Worm (Caenorhabditis elegans) whole organism, early embryonic: ENCODE measurements around the gene F12E12.2.

Experiments used
- B0310.2 ChIP-seq: sonication (generic microtip); optimal IDR thresholded peaks from 2 replicates; lab custom pipeline; 2016; ENCODE audit warnings: mild to moderate bottlenecking, missing genetic modification characterization, missing compliant biosample characterization
- F13C5.2 ChIP-seq: sonication (generic microtip); optimal IDR thresholded peaks from 2 replicates; lab custom pipeline; 2017; ENCODE audit warnings: mild to moderate bottlenecking, missing genetic modification characterization, inconsistent platforms, missing compliant biosample characterization
- aly-1 ChIP-seq: sonication (generic microtip); optimal IDR thresholded peaks from 2 replicates; lab custom pipeline; 2016; ENCODE audit warnings: missing genetic modification characterization, missing compliant biosample characterization
- ama-1 ChIP-seq: fragments of 150-350 bp; optimal IDR thresholded peaks from 2 replicates; lab custom pipeline; 2014
- hmbx-1 ChIP-seq: sonication (generic microtip); optimal IDR thresholded peaks from 2 replicates; lab custom pipeline; 2016; ENCODE audit warnings: mild to moderate bottlenecking, missing genetic modification characterization, missing compliant biosample characterization
- pes-1 ChIP-seq: fragments of 200-800 bp; sonication (Bioruptor generic); IDR thresholded peaks from 2 replicates; pipeline ENCODE4 v1.3.6; 2022; ENCODE audit warnings: missing genetic modification reagents, missing genetic modification characterization, missing compliant biosample characterization

DNA sequence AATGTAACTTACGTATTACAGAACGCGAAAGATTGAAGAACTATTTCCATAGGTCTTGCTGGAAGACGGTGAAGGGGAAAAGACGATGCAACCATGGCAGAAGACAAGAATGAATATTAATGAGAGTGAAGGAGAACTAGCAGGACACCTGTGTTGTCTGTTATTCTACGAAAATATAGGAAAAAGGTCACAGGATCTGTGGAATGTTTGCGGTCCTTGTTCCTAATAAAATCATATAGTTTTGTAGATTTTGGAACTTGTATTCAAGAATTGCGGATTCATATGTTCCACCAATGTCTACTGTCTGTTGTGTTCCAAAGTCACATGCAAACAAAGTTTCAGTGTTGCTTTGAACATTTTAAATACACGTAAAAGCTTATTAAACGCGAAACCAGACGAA lies 12.4 kb downstream of the F12E12.2 start, which contains the start of gene sdz-11:
- TF ChIP-seq ama-1, result no peak
- no peak for TF ChIP-seq F13C5.2 (tag; lab: Kevin White, UChicago)
- TF ChIP-seq hmbx-1 (tag; lab: Kevin White, UChicago), result no peak
- TF ChIP-seq B0310.2 (tag; lab: Kevin White, UChicago), result no peak
- TF ChIP-seq aly-1 (tag; lab: Kevin White, UChicago), result no peak
- TF ChIP-seq pes-1 (GFP tag; lab: Robert Waterston, UW), result no peak
